Fruit fly (Drosophila melanogaster): ENCODE data around the gene mRpL47.

Gene mRpL47

dm6 chr3R:9502416-9502763 lies 13.3 kb downstream of the mRpL47 start, which contains the start of gene RhoL (continued):
- TF ChIP-seq seq (GFP tag; IDR thresholded peaks at IDR 0.05) (no peak), CG2875 (GFP tag; optimal IDR thresholded peaks at IDR 0.05) (no peak), CG1233 (GFP tag; optimal IDR thresholded peaks at IDR 0.05) (no peak), Eip74EF (GFP tag; optimal IDR thresholded peaks at IDR 0.05) (peak in 1 of 2 experiments; percentile 23), Drgx (GFP tag; IDR thresholded peaks at IDR 0.05) (peak; percentile 45; the same call in 1 of the 2 replicates), CG14710 (tag; optimal IDR thresholded peaks at IDR 0.05) (no peak), CG7556 (GFP tag; optimal IDR thresholded peaks at IDR 0.05) (no peak), CG8765 (GFP tag; IDR thresholded peaks at IDR 0.05) (no peak), Max (GFP tag; optimal IDR thresholded peaks at IDR 0.05) (no peak), TFAM (GFP tag; optimal IDR thresholded peaks at IDR 0.05) (no peak), Hmx (GFP tag; optimal IDR thresholded peaks at IDR 0.05) (no peak), corto (GFP tag; optimal IDR thresholded peaks at IDR 0.05) (no peak), CG17359 (tag; optimal IDR thresholded peaks at IDR 0.05) (no peak), abd-A (tag; optimal IDR thresholded peaks at IDR 0.05) (no peak), CG7987 (GFP tag; optimal IDR thresholded peaks at IDR 0.05) (peak; percentile 29), CG11247 (GFP tag; IDR thresholded peaks at IDR 0.05) (no peak), CG18011 (GFP tag; optimal IDR thresholded peaks at IDR 0.05) (no peak), Lpt (GFP tag; optimal IDR thresholded peaks at IDR 0.05) (no peak), CG17385 (GFP tag; optimal IDR thresholded peaks at IDR 0.05) (peak; percentile 43), CG1832 (GFP tag; optimal IDR thresholded peaks at IDR 0.05) (no peak), CG13296 (GFP tag; optimal IDR thresholded peaks at IDR 0.05) (peak; percentile 54), CG6791 (GFP tag; IDR thresholded peaks at IDR 0.05; ENCODE audit: partially characterized antibody) (no peak; the same call in 2 of the 3 replicates), bcd (GFP tag; optimal IDR thresholded peaks at IDR 0.05) (no peak), croc (GFP tag; conservative IDR thresholded peaks at IDR 0.05) (no peak), peb (GFP tag; IDR thresholded peaks at IDR 0.05) (no peak), fu2 (GFP tag; optimal IDR thresholded peaks at IDR 0.05) (no peak), CG13287 (GFP tag; IDR thresholded peaks at IDR 0.05; ENCODE audit: partially characterized antibody) (peak; percentile 73), fd64A (GFP tag; optimal IDR thresholded peaks at IDR 0.05) (no peak), D (optimal IDR thresholded peaks at IDR 0.05) (no peak), D (GFP tag; optimal IDR thresholded peaks at IDR 0.05) (no peak), CG6654 (GFP tag; optimal IDR thresholded peaks at IDR 0.05) (no peak), GATAe (GFP tag; conservative IDR thresholded peaks at IDR 0.05) (no peak; the same call in 1 of the 2 replicates), CG18262 (tag; optimal IDR thresholded peaks at IDR 0.05) (no peak), emc (GFP tag; optimal IDR thresholded peaks at IDR 0.05) (no peak), hbn (GFP tag; IDR thresholded peaks at IDR 0.05; ENCODE audit: partially characterized antibody) (peak; percentile 38; the same call in 1 of the 2 replicates), CG1647 (GFP tag; optimal IDR thresholded peaks at IDR 0.05) (no peak), Trl (optimal IDR thresholded peaks at IDR 0.05) (peak; percentile 93), Trl (GFP tag; optimal IDR thresholded peaks at IDR 0.05) (peak; percentile 38), onecut (GFP tag; IDR thresholded peaks at IDR 0.05) (peak; percentile 33; the same call in 1 of the 2 replicates), unpg (GFP tag; optimal IDR thresholded peaks at IDR 0.05) (peak; percentile 24), CG9817 (tag; optimal IDR thresholded peaks at IDR 0.05) (no peak), gro (GFP tag; optimal IDR thresholded peaks at IDR 0.05) (peak; percentile 61), mam (GFP tag; optimal IDR thresholded peaks at IDR 0.05) (no peak), ro (GFP tag; IDR thresholded peaks at IDR 0.05) (no peak), Gug (GFP tag; IDR thresholded peaks at IDR 0.05) (no peak), CG1602 (GFP tag; optimal IDR thresholded peaks at IDR 0.05) (no peak), CG7963 (GFP tag; IDR thresholded peaks at IDR 0.05; ENCODE audit: partially characterized antibody) (no peak), gt (GFP tag; IDR thresholded peaks at IDR 0.05) (no peak), CG11723 (GFP tag; optimal IDR thresholded peaks at IDR 0.05) (no peak), CG32532 (GFP tag; IDR thresholded peaks at IDR 0.05) (peak; percentile 68), CG14050 (GFP tag; IDR thresholded peaks at IDR 0.05) (no peak), lilli (GFP tag; optimal IDR thresholded peaks at IDR 0.05) (peak; percentile 34)
